Fruit fly (Drosophila melanogaster): Measurements from ENCODE around the gene XNP.

dm6 chr3R:25472635-25473552 is 9.7 kb downstream of the XNP start, which contains the start of the genes Fur1 and Vps33B:
- TF ChIP-seq CTCF (optimal IDR thresholded peaks at IDR 0.05) (peak in 1 of 2 experiments; percentile 5), CG8478 (optimal IDR thresholded peaks at IDR 0.05) (no peak)

Measured in S2 (cell line).